Worm (Caenorhabditis elegans): ENCODE measurements around the gene tbx-2.

ce11 chrIII:5106893-5107471 lies 29.1 kb downstream of the tbx-2 start, which contains the start of gene dpy-17:
- no peak for TF ChIP-seq him-1 (tag; optimal IDR thresholded peaks at IDR 0.05)
- no peak for TF ChIP-seq dao-5 (tag; optimal IDR thresholded peaks at IDR 0.05)
- no peak for TF ChIP-seq W03F9.2 (tag; optimal IDR thresholded peaks at IDR 0.05)

Measured in whole organism, L4/young adult.